Worm (Caenorhabditis elegans) whole organism, late embryonic: ENCODE measurements around the gene T20G5.13.

Source experiments
- ceh-24 ChIP-seq: sonication (generic microtip); optimal IDR thresholded peaks from 2 replicates; lab custom pipeline; 2016; ENCODE audit warnings: mild to moderate bottlenecking, missing genetic modification characterization, missing compliant biosample characterization
- gmeb-2 ChIP-seq: sonication (generic microtip); optimal IDR thresholded peaks from 2 replicates; lab custom pipeline; 2016; ENCODE audit warnings: missing genetic modification characterization, inconsistent platforms, missing compliant biosample characterization
- hlh-15 ChIP-seq: sonication (generic microtip); optimal IDR thresholded peaks from 2 replicates; lab custom pipeline; 2016; ENCODE audit warnings: missing genetic modification characterization, missing compliant biosample characterization
- pag-3 ChIP-seq: sonication (generic microtip); optimal IDR thresholded peaks from 2 replicates; lab custom pipeline; 2016; ENCODE audit warnings: missing compliant biosample characterization, missing genetic modification characterization, borderline replicate concordance
- pha-4 ChIP-seq: fragments of 150-350 bp; optimal IDR thresholded peaks from 2 replicates; lab custom pipeline; 2018; ENCODE audit warnings: missing biosample characterization, missing genetic modification reagents, missing genetic modification characterization
- pqm-1 ChIP-seq: sonication (generic microtip); optimal IDR thresholded peaks from 2 replicates; lab custom pipeline; 2016; ENCODE audit warnings: missing genetic modification characterization, missing compliant biosample characterization
- unc-42 ChIP-seq: sonication (generic microtip); optimal IDR thresholded peaks from 2 replicates; lab custom pipeline; 2016; ENCODE audit warnings: missing genotype, missing genetic modification characterization, missing compliant biosample characterization
- unc-55 ChIP-seq: sonication (generic microtip); optimal IDR thresholded peaks from 2 replicates; lab custom pipeline; 2017; ENCODE audit warnings: missing biosample characterization, missing genetic modification reagents, missing genetic modification characterization

DNA sequence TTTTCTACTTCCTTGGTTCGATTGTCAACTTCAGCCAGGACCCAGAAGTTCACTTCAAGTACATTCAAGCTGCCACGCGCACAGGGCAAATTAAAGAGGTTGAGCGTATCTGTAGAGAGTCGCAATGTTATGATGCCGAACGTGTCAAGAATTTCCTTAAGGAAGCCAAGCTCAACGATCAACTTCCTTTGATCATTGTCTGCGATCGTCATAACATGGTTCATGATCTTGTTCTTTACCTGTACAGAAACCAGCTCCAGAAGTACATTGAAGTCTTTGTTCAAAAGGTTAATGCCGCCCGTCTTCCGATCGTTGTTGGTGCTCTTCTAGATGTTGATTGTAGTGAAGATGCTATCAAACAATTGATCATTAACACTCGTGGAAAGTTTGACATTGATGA lies 5.2 kb upstream of the T20G5.13 start:
- no peak for TF ChIP-seq unc-42 (tag; lab: Kevin White, UChicago)
- TF ChIP-seq hlh-15, result no peak
- TF ChIP-seq pqm-1 (tag; lab: Kevin White, UChicago), result no peak
- no peak for TF ChIP-seq pha-4 (tag; lab: Kevin White, UChicago)
- no peak for TF ChIP-seq unc-55 (GFP tag; lab: Kevin White, UChicago)
- no peak for TF ChIP-seq pag-3 (tag; lab: Kevin White, UChicago)
- TF ChIP-seq gmeb-2 (tag; lab: Kevin White, UChicago), result no peak
- TF ChIP-seq ceh-24, result no peak
